Worm (Caenorhabditis elegans) whole organism, midembryonic: ENCODE data around the gene tax-6.

Experiments used
- T22C8.4 ChIP-seq: fragments of 200-800 bp; sonication (Bioruptor generic); IDR thresholded peaks from 2 replicates; pipeline ENCODE4 v1.3.6; 2022; ENCODE audit warnings: missing genetic modification characterization, missing compliant biosample characterization
- cog-1 ChIP-seq: sonication (generic microtip); optimal IDR thresholded peaks from 2 replicates; lab custom pipeline; 2016; ENCODE audit warnings: missing genetic modification characterization, missing compliant biosample characterization
- flt-1 ChIP-seq: fragments of 200-800 bp; sonication (Bioruptor generic); IDR thresholded peaks from 2 replicates; pipeline ENCODE4 v1.3.6; 2022; ENCODE audit warnings: missing genetic modification characterization, missing compliant biosample characterization
- klf-2 ChIP-seq: fragments of 200-800 bp; sonication (Bioruptor generic); conservative IDR thresholded peaks from 2 replicates; pipeline ENCODE4 v1.3.6; 2022; ENCODE audit warnings: missing genetic modification reagents, missing genetic modification characterization, missing compliant biosample characterization
- med-1 ChIP-seq: sonication (generic microtip); optimal IDR thresholded peaks from 2 replicates; lab custom pipeline; 2017; ENCODE audit warnings: missing genetic modification characterization, mild to moderate bottlenecking, missing compliant biosample characterization, antibody characterized with exemption, missing genetic modification reagents; ENCODE audit not compliant: insufficient read depth
- ref-1 ChIP-seq: fragments of 200-800 bp; sonication (Bioruptor generic); conservative IDR thresholded peaks from 2 replicates; pipeline ENCODE4 v1.3.6; 2022; ENCODE audit warnings: missing genetic modification reagents, missing genetic modification characterization, missing compliant biosample characterization
- tab-1 ChIP-seq: fragments of 200-800 bp; sonication (Bioruptor generic); IDR thresholded peaks from 2 replicates; pipeline ENCODE4 v1.3.6; 2022; ENCODE audit warnings: missing genetic modification characterization, missing compliant biosample characterization
- ztf-23 ChIP-seq: fragments of 200-800 bp; sonication (Bioruptor generic); IDR thresholded peaks from 2 replicates; pipeline ENCODE4 v1.3.6; 2022; ENCODE audit warnings: missing genetic modification reagents, missing genetic modification characterization, missing compliant biosample characterization
- ztf-29 ChIP-seq: fragments of 200-800 bp; sonication (Bioruptor generic); IDR thresholded peaks from 2 replicates; pipeline ENCODE4 v1.3.6; 2022; ENCODE audit warnings: missing genetic modification reagents, missing genetic modification characterization, missing compliant biosample characterization

The tax-6 gene

DNA sequence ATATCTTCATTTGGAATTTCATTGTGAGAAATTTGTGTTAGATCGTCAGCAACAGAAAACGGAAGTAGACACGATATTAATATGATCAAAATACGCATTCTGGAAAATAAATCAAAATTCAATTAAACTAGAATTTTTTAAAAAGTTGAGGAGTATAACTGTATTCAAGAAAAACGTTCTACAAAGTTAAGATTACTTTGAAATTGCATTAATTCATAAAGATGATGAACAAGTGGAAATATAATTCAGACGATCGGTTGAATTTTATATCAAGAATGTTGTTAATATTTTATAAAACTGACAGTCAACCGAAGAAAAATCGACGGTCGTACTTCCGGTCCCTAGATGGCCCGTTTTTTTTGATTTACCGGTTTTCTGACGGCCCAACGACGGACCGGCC lies 48.4 kb downstream of the tax-6 start, which contains the start of gene F01D4.8:
F01D4.8 (minus strand) TSS at position 101 of the 400 bp plus-strand sequence.
- TF ChIP-seq ztf-29 (GFP tag; lab: Robert Waterston, UW) (no peak), klf-2 (GFP tag; lab: Robert Waterston, UW) (no peak), tab-1 (GFP tag; lab: Robert Waterston, UW) (no peak), T22C8.4 (GFP tag; lab: Robert Waterston, UW) (no peak), ref-1 (GFP tag; lab: Robert Waterston, UW) (no peak), flt-1 (no peak), cog-1 (tag; lab: Kevin White, UChicago) (no peak), med-1 (GFP tag; lab: Kevin White, UChicago) (no peak), ztf-23 (GFP tag; lab: Robert Waterston, UW) (no peak)

DNA sequence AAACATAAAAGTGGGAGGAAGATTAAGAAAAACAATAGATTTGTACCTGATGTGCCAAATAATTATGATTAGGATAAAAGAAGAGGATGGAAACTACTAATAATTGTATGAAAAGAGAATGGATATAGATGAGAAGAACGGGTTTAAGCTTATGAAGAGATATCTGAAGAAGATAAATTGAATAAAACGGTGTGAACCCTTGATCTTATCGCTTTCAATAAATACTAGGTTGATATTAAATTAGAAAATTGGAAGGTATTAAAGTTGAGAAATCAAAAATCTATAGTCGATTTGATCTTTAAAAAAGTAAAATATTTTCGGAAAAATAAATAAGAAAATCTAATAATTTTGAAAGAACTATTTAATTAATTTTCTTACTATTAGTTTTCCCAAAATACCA lies 51.6 kb downstream of the tax-6 start, which contains the start of gene F13B12.4:
F13B12.4 (minus strand) TSS at position 101 of the 400 bp plus-strand sequence.
- no peak for TF ChIP-seq ztf-29 (GFP tag; lab: Robert Waterston, UW)
- TF ChIP-seq T22C8.4 (GFP tag; lab: Robert Waterston, UW), result no peak
- no peak for TF ChIP-seq cog-1 (tag; lab: Kevin White, UChicago)

DNA sequence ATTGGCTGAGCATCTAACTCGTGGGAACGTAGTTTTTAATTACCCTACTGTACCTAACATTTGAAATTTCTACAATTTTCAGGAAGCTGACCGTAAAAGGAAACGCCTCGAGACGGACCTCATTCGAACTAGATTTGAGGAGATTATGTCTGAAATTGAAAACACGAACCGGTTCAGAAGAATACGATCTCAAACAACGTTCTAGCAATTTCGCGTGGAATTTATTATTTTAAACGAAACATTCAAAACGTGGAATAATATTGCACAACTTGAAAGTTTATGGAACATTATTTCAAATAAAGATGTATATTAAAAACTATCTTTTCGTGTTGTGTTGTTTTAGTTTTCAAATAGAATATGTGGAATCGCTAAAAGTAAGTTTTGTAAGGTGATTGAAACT lies 57.9 kb downstream of the tax-6 start, which contains the start of gene F13B12.7:
F13B12.7 (plus strand) TSS at position 301 of the 400 bp plus-strand sequence.
- TF ChIP-seq flt-1 (no peak), tab-1 (GFP tag; lab: Robert Waterston, UW) (no peak), ref-1 (GFP tag; lab: Robert Waterston, UW) (no peak), klf-2 (GFP tag; lab: Robert Waterston, UW) (no peak), ztf-29 (GFP tag; lab: Robert Waterston, UW) (no peak), med-1 (GFP tag; lab: Kevin White, UChicago) (no peak), cog-1 (tag; lab: Kevin White, UChicago) (no peak), T22C8.4 (GFP tag; lab: Robert Waterston, UW) (no peak), ztf-23 (GFP tag; lab: Robert Waterston, UW) (no peak)

DNA sequence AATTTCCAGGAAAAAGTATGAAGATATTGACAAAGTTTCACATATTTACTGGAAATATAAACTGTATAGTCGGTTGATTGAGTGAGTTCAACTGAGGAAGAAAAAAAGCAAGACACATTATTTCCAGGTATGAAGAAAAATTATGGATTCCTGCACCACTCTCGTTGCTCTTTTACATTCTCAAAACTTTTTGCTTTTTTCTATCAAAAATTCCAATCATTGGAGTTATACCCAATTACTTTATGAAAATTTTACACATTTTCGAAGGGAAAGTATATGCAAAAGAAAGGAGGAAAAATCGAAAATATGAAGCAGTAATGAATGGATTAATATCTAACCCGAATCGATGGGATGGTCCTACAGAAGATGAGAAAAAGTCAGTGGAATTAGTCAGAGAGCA lies 58.5 kb downstream of the tax-6 start:
- TF ChIP-seq flt-1 (no peak), ref-1 (GFP tag; lab: Robert Waterston, UW) (no peak), ztf-29 (GFP tag; lab: Robert Waterston, UW) (no peak), cog-1 (tag; lab: Kevin White, UChicago) (no peak), tab-1 (GFP tag; lab: Robert Waterston, UW) (no peak), ztf-23 (GFP tag; lab: Robert Waterston, UW) (no peak), med-1 (GFP tag; lab: Kevin White, UChicago) (no peak), klf-2 (GFP tag; lab: Robert Waterston, UW) (no peak), T22C8.4 (GFP tag; lab: Robert Waterston, UW) (no peak)
